Fruit fly (Drosophila melanogaster): Measurements from ENCODE around the gene CG31140.

The CG31140 gene

DNA sequence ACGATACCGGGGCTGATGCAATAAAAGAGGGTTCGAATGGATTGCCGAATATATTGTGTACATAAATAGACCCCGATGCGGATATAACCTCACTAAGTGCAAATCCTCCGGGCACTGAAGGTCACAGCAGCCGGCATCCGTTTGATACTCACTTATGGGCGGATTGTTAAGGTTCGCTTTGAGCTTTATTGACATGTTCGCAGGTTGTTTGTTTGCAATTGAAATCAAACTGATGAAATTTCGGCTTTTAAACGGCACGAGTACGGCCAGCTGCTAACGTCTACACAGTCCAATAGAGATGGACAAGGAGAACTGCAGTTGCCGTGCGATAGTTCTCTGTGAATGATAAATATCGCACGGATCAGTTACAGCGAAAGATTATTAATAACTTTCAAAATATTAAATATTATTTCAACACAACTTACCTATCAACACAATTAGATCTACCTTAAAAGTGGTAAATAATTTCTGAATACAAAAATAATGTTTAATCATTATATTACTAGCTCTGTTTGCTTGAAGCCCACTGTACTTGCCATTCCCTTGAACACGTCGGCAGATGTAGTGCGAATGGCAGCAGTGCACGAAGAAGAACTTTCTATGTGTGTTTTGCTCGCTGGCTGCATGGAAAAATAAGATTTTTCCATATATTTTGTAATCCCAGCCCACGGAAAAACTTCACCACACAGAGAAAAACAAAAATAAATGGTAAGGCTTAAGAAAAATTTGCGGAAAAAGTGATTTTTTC, 4.7 kb upstream of the CG31140 start, which contains the start of the genes GluProRS and AP-1sigma (continued):
- TF ChIP-seq dmrt11E (tag; optimal IDR thresholded peaks at IDR 0.05) (peak; percentile 89), pho (GFP tag; optimal IDR thresholded peaks at IDR 0.05) (peak; percentile 90), CG4820 (GFP tag; optimal IDR thresholded peaks at IDR 0.05) (peak; percentile 92), HmgZ (tag; optimal IDR thresholded peaks at IDR 0.05) (peak; percentile 92), BEAF-32 (GFP tag; optimal IDR thresholded peaks at IDR 0.05) (peak; percentile 94), gfzf (GFP tag; optimal IDR thresholded peaks at IDR 0.05) (no peak), dmrt99B (tag; optimal IDR thresholded peaks at IDR 0.05) (peak; percentile 87), CG30020 (tag; optimal IDR thresholded peaks at IDR 0.05) (peak; percentile 74), CG10565 (GFP tag; optimal IDR thresholded peaks at IDR 0.05) (peak; percentile 53), nau (GFP tag; optimal IDR thresholded peaks at IDR 0.05) (no peak), CG16813 (GFP tag; IDR thresholded peaks at IDR 0.05; ENCODE audit: partially characterized antibody) (peak; percentile 97), CG1529 (GFP tag; optimal IDR thresholded peaks at IDR 0.05) (peak; percentile 75), CG31388 (GFP tag; optimal IDR thresholded peaks at IDR 0.05) (peak; percentile 82), Xbp1 (GFP tag; optimal IDR thresholded peaks at IDR 0.05) (peak; percentile 95), zfh1 (GFP tag; IDR thresholded peaks at IDR 0.05) (peak; percentile 97), insv (GFP tag; optimal IDR thresholded peaks at IDR 0.05) (peak in 1 of 2 experiments; percentile 30), CG18476 (GFP tag; optimal IDR thresholded peaks at IDR 0.05) (peak; percentile 91), zfh2 (GFP tag; optimal IDR thresholded peaks at IDR 0.05) (peak; percentile 92), Deaf1 (tag; optimal IDR thresholded peaks at IDR 0.05) (peak; percentile 65), CrebB (tag; optimal IDR thresholded peaks at IDR 0.05) (peak; percentile 67), Ets65A (GFP tag) (peak; percentile 99), luna (GFP tag; optimal IDR thresholded peaks at IDR 0.05) (peak; percentile 38), CG13424 (tag; optimal IDR thresholded peaks at IDR 0.05) (peak; percentile 91), Awh (GFP tag; IDR thresholded peaks at IDR 0.05) (peak; percentile 93), Usf (GFP tag; optimal IDR thresholded peaks at IDR 0.05) (peak; percentile 79), disco-r (GFP tag; optimal IDR thresholded peaks at IDR 0.05) (peak; percentile 42), eyg (GFP tag; optimal IDR thresholded peaks at IDR 0.05) (peak; percentile 48), kay (GFP tag; optimal IDR thresholded peaks at IDR 0.05) (peak; percentile 89), her (GFP tag; optimal IDR thresholded peaks at IDR 0.05) (peak; percentile 46), HLH3B (GFP tag; IDR thresholded peaks at IDR 0.05) (peak; percentile 97), hbn (GFP tag; IDR thresholded peaks at IDR 0.05; ENCODE audit: partially characterized antibody) (peak; percentile 79), CG4730 (GFP tag; IDR thresholded peaks at IDR 0.05) (peak; percentile 93), CG31224 (GFP tag; IDR thresholded peaks at IDR 0.05) (peak; percentile 91), Opbp (GFP tag; IDR thresholded peaks at IDR 0.05; ENCODE audit: partially characterized antibody) (peak; percentile 86), CG8765 (GFP tag; IDR thresholded peaks at IDR 0.05) (peak; percentile 96), repo (GFP tag; optimal IDR thresholded peaks at IDR 0.05) (peak; percentile 50), slou (GFP tag; optimal IDR thresholded peaks at IDR 0.05) (peak; percentile 92), pzg (GFP tag; optimal IDR thresholded peaks at IDR 0.05) (peak; percentile 78), tll (GFP tag; optimal IDR thresholded peaks at IDR 0.05) (peak; percentile 21 to 76), nerfin-2 (GFP tag; IDR thresholded peaks at IDR 0.05; ENCODE audit: partially characterized antibody) (peak; percentile 88), Ada2b (GFP tag; IDR thresholded peaks at IDR 0.05) (peak; percentile 95), CG4617 (GFP tag; optimal IDR thresholded peaks at IDR 0.05; ENCODE audit: borderline replicate concordance) (peak; percentile 96), CG9797 (GFP tag; optimal IDR thresholded peaks at IDR 0.05) (peak; percentile 27), grau (tag; optimal IDR thresholded peaks at IDR 0.05) (peak; percentile 96), sqz (GFP tag; optimal IDR thresholded peaks at IDR 0.05) (peak; percentile 12), ranshi (GFP tag; IDR thresholded peaks at IDR 0.05) (peak; percentile 95), CG15696 (tag; optimal IDR thresholded peaks at IDR 0.05) (peak; percentile 90), crp (GFP tag; optimal IDR thresholded peaks at IDR 0.05) (peak; percentile 4 to 78)

Measured in whole organism, embryonic.